Worm (Caenorhabditis elegans) whole organism, mixed stage, embryonic: ENCODE results near the gene B0416.5.

Experiments used
- M03D4.4 ChIP-seq: sonication (generic microtip); optimal IDR thresholded peaks from 2 replicates; lab custom pipeline; 2017; ENCODE audit warnings: mild to moderate bottlenecking, missing genetic modification characterization, missing compliant biosample characterization
- bed-3 ChIP-seq: fragments of 200-800 bp; sonication (Bioruptor generic); optimal IDR thresholded peaks from 3 replicates; lab custom pipeline; 2018; ENCODE audit warnings: mild to moderate bottlenecking, missing genetic modification characterization, moderate library complexity, missing compliant biosample characterization
- blmp-1 ChIP-seq: fragments of 150-350 bp; optimal IDR thresholded peaks from 2 replicates; lab custom pipeline; 2014; ENCODE audit warnings: missing biosample characterization, missing genetic modification characterization
- ceh-39 ChIP-seq: fragments of 150-350 bp; optimal IDR thresholded peaks from 2 replicates; lab custom pipeline; 2014; ENCODE audit warnings: missing biosample characterization, missing genetic modification characterization
- ceh-43 ChIP-seq: fragments of 200-800 bp; sonication (Bioruptor generic); optimal IDR thresholded peaks from 2 replicates; lab custom pipeline; 2018; ENCODE audit warnings: mild to moderate bottlenecking, missing genetic modification characterization, moderate library complexity, missing compliant biosample characterization
- ceh-83 ChIP-seq: fragments of 200-800 bp; sonication (Bioruptor generic); optimal IDR thresholded peaks from 2 replicates; lab custom pipeline; 2018; ENCODE audit warnings: mild to moderate bottlenecking, missing genetic modification characterization, missing compliant biosample characterization
- ces-1 ChIP-seq: fragments of 150-350 bp; optimal IDR thresholded peaks from 2 replicates; lab custom pipeline; 2014; ENCODE audit warnings: missing biosample characterization, missing genetic modification reagents, missing genetic modification characterization
- cnd-1 ChIP-seq: fragments of 200-800 bp; sonication (Bioruptor generic); optimal IDR thresholded peaks from 2 replicates; lab custom pipeline; 2018; ENCODE audit warnings: mild to moderate bottlenecking, missing genetic modification characterization, missing compliant biosample characterization
- drap-1 ChIP-seq: fragments of 200-800 bp; sonication (Bioruptor generic); optimal IDR thresholded peaks from 3 replicates; lab custom pipeline; 2018; ENCODE audit warnings: mild to moderate bottlenecking, missing genetic modification characterization, missing compliant biosample characterization
- elt-3 ChIP-seq: fragments of 150-350 bp; optimal IDR thresholded peaks from 2 replicates; lab custom pipeline; 2014; ENCODE audit warnings: missing biosample characterization, missing genetic modification characterization
- flh-1 ChIP-seq: fragments of 200-800 bp; sonication (Bioruptor generic); optimal IDR thresholded peaks from 2 replicates; lab custom pipeline; 2018; ENCODE audit warnings: mild to moderate bottlenecking, missing genetic modification characterization, moderate library complexity, missing compliant biosample characterization
- ham-2 ChIP-seq: fragments of 200-800 bp; sonication (Bioruptor generic); optimal IDR thresholded peaks from 2 replicates; lab custom pipeline; 2018; ENCODE audit warnings: mild to moderate bottlenecking, missing genetic modification characterization, missing compliant biosample characterization
- hlh-1 ChIP-seq: fragments of 150-350 bp; optimal IDR thresholded peaks from 2 replicates; lab custom pipeline; 2014; ENCODE audit warnings: missing biosample characterization, missing genetic modification reagents, missing genetic modification characterization
- lin-13 ChIP-seq: fragments of 150-350 bp; optimal IDR thresholded peaks from 2 replicates; lab custom pipeline; 2014; ENCODE audit warnings: missing biosample characterization, missing genetic modification characterization
- lin-32 ChIP-seq: fragments of 200-800 bp; sonication (Bioruptor generic); optimal IDR thresholded peaks from 2 replicates; lab custom pipeline; 2018; ENCODE audit warnings: mild to moderate bottlenecking, missing genetic modification characterization, missing compliant biosample characterization
- mep-1 ChIP-seq: fragments of 150-350 bp; optimal IDR thresholded peaks from 2 replicates; lab custom pipeline; 2017; ENCODE audit warnings: missing biosample characterization, missing genetic modification reagents, missing genetic modification characterization, inconsistent platforms
- nhr-12 ChIP-seq: fragments of 150-350 bp; optimal IDR thresholded peaks from 2 replicates; lab custom pipeline; 2014; ENCODE audit warnings: missing biosample characterization, missing genetic modification characterization
- nhr-2 ChIP-seq: fragments of 150-350 bp; optimal IDR thresholded peaks from 2 replicates; lab custom pipeline; 2014; ENCODE audit warnings: missing biosample characterization, missing genetic modification characterization
- nhr-237 ChIP-seq: fragments of 150-350 bp; optimal IDR thresholded peaks from 2 replicates; lab custom pipeline; 2014; ENCODE audit warnings: missing biosample characterization, missing genetic modification characterization
- nhr-28 ChIP-seq: fragments of 150-350 bp; optimal IDR thresholded peaks from 2 replicates; lab custom pipeline; 2014; ENCODE audit warnings: missing biosample characterization, missing genetic modification characterization
- nhr-76 ChIP-seq: sonication (generic microtip); optimal IDR thresholded peaks from 2 replicates; lab custom pipeline; 2017; ENCODE audit warnings: missing biosample characterization, missing genetic modification characterization
- pha-4 ChIP-seq: fragments of 150-350 bp; optimal IDR thresholded peaks from 2 replicates; lab custom pipeline; 2018; ENCODE audit warnings: missing biosample characterization, missing genetic modification reagents, missing genetic modification characterization
- sem-2 ChIP-seq: fragments of 200-800 bp; sonication (Bioruptor generic); optimal IDR thresholded peaks from 2 replicates; lab custom pipeline; 2018; ENCODE audit warnings: mild to moderate bottlenecking, missing genetic modification characterization, missing compliant biosample characterization
- snpc-4 ChIP-seq: fragments of 150-350 bp; optimal IDR thresholded peaks from 2 replicates; lab custom pipeline; 2014; ENCODE audit warnings: missing biosample characterization, missing genetic modification characterization
- sptf-1 ChIP-seq: sonication (generic microtip); optimal IDR thresholded peaks from 2 replicates; lab custom pipeline; 2017; ENCODE audit warnings: mild to moderate bottlenecking, missing genetic modification characterization, moderate library complexity, missing compliant biosample characterization
- tbx-8 ChIP-seq: fragments of 200-800 bp; sonication (Bioruptor generic); optimal IDR thresholded peaks from 2 replicates; lab custom pipeline; 2018; ENCODE audit warnings: mild to moderate bottlenecking, missing genetic modification characterization, moderate library complexity, missing compliant biosample characterization
- unc-120 ChIP-seq: sonication (generic microtip); optimal IDR thresholded peaks from 2 replicates; lab custom pipeline; 2017; ENCODE audit warnings: missing genetic modification characterization, missing compliant biosample characterization; ENCODE audit not compliant: poor library complexity, severe bottlenecking
- unc-39 ChIP-seq: fragments of 150-350 bp; optimal IDR thresholded peaks from 2 replicates; lab custom pipeline; 2014; ENCODE audit warnings: missing biosample characterization, missing genetic modification characterization
- unc-62 ChIP-seq: fragments of 150-350 bp; optimal IDR thresholded peaks from 2 replicates; lab custom pipeline; 2014; ENCODE audit warnings: missing biosample characterization, missing genetic modification reagents, missing genetic modification characterization
- zip-8 ChIP-seq: fragments of 150-350 bp; optimal IDR thresholded peaks from 2 replicates; lab custom pipeline; 2014; ENCODE audit warnings: missing biosample characterization, missing genetic modification characterization
- ztf-11 ChIP-seq: fragments of 150-350 bp; optimal IDR thresholded peaks from 2 replicates; lab custom pipeline; 2014; ENCODE audit warnings: missing biosample characterization, missing genetic modification characterization

The B0416.5 gene

DNA sequence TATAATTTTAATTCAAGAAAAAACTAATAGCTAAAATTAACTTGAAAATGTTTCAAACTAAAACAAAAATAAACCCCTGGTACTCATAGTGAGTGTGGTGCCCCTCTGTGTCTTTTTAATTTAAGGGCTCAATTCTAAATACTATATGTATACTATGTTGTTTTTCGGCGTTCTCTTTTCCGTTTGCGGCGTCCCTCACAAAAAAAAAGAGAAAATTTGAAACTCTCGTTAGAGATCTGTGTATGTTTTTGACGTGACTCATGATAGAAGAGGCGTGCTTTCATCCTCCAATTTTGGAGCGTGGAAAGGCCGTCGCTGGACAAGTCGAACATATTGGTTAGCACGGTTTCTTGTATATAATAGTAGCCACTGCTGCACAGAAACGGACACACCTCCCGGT, 19.2 kb downstream of the B0416.5 start, which contains the start of gene pes-8:
TSS of gene pes-8 (plus strand) at position 301 of the 400 bp plus-strand sequence.
- TF ChIP-seq ztf-11 (tag; lab: Kevin White, UChicago) (no peak), zip-8 (no peak), bed-3 (GFP tag; lab: Kevin White, UChicago) (no peak), ceh-83 (GFP tag; lab: Kevin White, UChicago) (no peak), pha-4 (tag; lab: Kevin White, UChicago) (no peak)

DNA sequence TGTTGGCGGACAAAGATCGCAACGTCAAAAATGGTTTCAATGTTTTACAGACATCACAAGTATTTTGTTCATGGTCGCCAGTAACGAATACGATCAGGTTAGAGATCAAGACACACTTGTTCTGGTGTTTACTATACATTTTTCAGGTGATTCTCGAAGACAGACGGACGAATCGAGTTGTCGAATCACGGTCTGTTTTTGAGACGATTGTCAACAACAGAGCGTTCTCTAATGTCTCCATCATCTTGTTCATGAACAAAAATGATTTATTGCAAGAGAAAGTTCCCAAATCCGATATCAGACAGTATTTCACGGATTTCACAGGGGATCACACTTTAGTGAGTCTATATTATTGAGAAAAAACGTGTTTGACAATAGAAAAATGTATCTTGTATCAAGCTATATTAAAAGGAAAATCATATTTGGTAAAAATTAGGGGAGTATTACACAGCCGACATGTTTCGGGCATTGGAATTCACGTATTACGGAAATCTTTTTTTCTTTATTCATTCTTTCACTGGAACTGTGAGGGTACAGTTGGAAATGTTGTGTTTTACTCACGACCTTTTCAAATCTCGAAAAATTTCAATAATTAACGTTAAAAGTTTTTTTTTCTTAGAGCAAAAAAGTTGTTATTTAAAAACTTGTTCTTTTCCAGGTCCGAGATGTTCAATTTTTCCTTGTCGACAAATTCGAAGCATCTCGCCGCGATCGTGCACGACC, 22.4 kb downstream of the B0416.5 start:
- TF ChIP-seq M03D4.4 (tag; lab: Kevin White, UChicago) (no peak), unc-39 (tag; lab: Kevin White, UChicago) (no peak), nhr-76 (tag; lab: Kevin White, UChicago) (no peak), nhr-12 (no peak), lin-13 (tag; lab: Kevin White, UChicago) (no peak), nhr-237 (tag; lab: Kevin White, UChicago) (no peak), unc-62 (GFP tag; lab: Kevin White, UChicago) (no peak), flh-1 (GFP tag; lab: Kevin White, UChicago) (no peak), ces-1 (GFP tag; lab: Kevin White, UChicago) (no peak), tbx-8 (GFP tag; lab: Kevin White, UChicago) (no peak), ham-2 (no peak), elt-3 (no peak), snpc-4 (no peak)

ce11 chrX:9246625-9247024, 24.0 kb downstream of the B0416.5 start:
- TF ChIP-seq ceh-83 (GFP tag; lab: Kevin White, UChicago) (no peak), hlh-1 (tag; lab: Kevin White, UChicago) (no peak), pha-4 (tag; lab: Kevin White, UChicago) (no peak), ztf-11 (tag; lab: Kevin White, UChicago) (no peak), sptf-1 (tag; lab: Kevin White, UChicago) (no peak), sem-2 (GFP tag; lab: Kevin White, UChicago) (no peak), nhr-2 (no peak), unc-120 (no peak), elt-3 (no peak), lin-32 (GFP tag; lab: Kevin White, UChicago) (no peak), drap-1 (no peak), cnd-1 (tag; lab: Kevin White, UChicago) (no peak), nhr-76 (tag; lab: Kevin White, UChicago) (no peak), mep-1 (tag; lab: Kevin White, UChicago) (no peak), ceh-43 (GFP tag; lab: Kevin White, UChicago) (no peak), unc-62 (GFP tag; lab: Kevin White, UChicago) (no peak), snpc-4 (no peak)

ce11 chrX:9243257-9243656, 27.4 kb downstream of the B0416.5 start, which contains the start of gene gpa-12:
TSS of gene gpa-12 (plus strand) at chrX:9243557.
- TF ChIP-seq elt-3: no peak
- TF ChIP-seq ceh-39: no peak
- no peak for TF ChIP-seq unc-120
- no peak for TF ChIP-seq nhr-12
- no peak for TF ChIP-seq drap-1
- TF ChIP-seq nhr-28 (tag; lab: Kevin White, UChicago): no peak
- TF ChIP-seq ceh-43 (GFP tag; lab: Kevin White, UChicago): no peak
- TF ChIP-seq ces-1 (GFP tag; lab: Kevin White, UChicago): no peak
- TF ChIP-seq zip-8: no peak
- TF ChIP-seq tbx-8 (GFP tag; lab: Kevin White, UChicago): no peak
- no peak for TF ChIP-seq lin-13 (tag; lab: Kevin White, UChicago)
- TF ChIP-seq mep-1 (tag; lab: Kevin White, UChicago): no peak
- no peak for TF ChIP-seq pha-4 (tag; lab: Kevin White, UChicago)
- no peak for TF ChIP-seq M03D4.4 (tag; lab: Kevin White, UChicago)
- TF ChIP-seq sem-2 (GFP tag; lab: Kevin White, UChicago): no peak

DNA sequence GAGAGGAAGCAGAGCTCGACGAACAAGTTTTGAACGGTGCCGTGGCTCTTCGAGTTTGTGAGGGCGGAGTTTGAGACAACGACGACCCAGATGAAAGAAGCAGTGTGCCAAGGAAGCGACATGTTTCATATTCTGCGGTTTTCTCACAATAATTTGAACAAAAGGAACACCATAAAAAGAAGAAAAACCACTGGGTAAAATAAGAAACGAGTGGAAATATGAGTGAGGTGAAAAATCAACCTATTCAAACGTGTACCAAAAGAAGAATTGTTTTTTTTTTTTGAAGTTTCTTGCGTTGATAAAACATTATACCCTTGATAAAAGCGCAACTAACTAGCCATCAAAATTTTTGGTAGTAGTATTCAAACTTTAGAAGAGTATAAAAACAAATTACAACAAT, 28.5 kb downstream of the B0416.5 start, which contains the start of gene lgc-4:
TSS of gene lgc-4 (minus strand) at position 101 of the 400 bp plus-strand sequence.
- TF ChIP-seq pha-4 (tag; lab: Kevin White, UChicago): no peak
- TF ChIP-seq sem-2 (GFP tag; lab: Kevin White, UChicago): no peak
- no peak for TF ChIP-seq blmp-1
- no peak for TF ChIP-seq tbx-8 (GFP tag; lab: Kevin White, UChicago)
